Worm (Caenorhabditis elegans): Measurements from ENCODE around the gene T06E8.2.

Gene T06E8.2

ce11 chrV:10042254-10042653 is 6.0 kb upstream of the T06E8.2 start:
- no peak for TF ChIP-seq lim-6 (tag; optimal IDR thresholded peaks at IDR 0.05)
- TF ChIP-seq ceh-45 (GFP tag; IDR thresholded peaks at IDR 0.05) = no peak
- no peak for TF ChIP-seq sdc-2 (tag; optimal IDR thresholded peaks at IDR 0.05)
- no peak for TF ChIP-seq nhr-232 (tag; optimal IDR thresholded peaks at IDR 0.05)
- TF ChIP-seq C38D4.7 (GFP tag; optimal IDR thresholded peaks at IDR 0.05) = no peak
- peak; percentile 72 for TF ChIP-seq ceh-31 (tag; optimal IDR thresholded peaks at IDR 0.05)
- TF ChIP-seq unc-86 (tag; optimal IDR thresholded peaks at IDR 0.05) = no peak
- no peak for TF ChIP-seq sox-4 (tag; optimal IDR thresholded peaks at IDR 0.05)
- no peak for TF ChIP-seq ama-1 (optimal IDR thresholded peaks at IDR 0.05)
- TF ChIP-seq elt-4 (tag; optimal IDR thresholded peaks at IDR 0.05) = no peak
- no peak for TF ChIP-seq nhr-11 (tag; optimal IDR thresholded peaks at IDR 0.05)
- TF ChIP-seq unc-55 (GFP tag; optimal IDR thresholded peaks at IDR 0.05) = peak; percentile 90
- no peak for TF ChIP-seq ceh-6 (GFP tag; optimal IDR thresholded peaks at IDR 0.05)
- TF ChIP-seq fkh-10 (GFP tag; optimal IDR thresholded peaks at IDR 0.05) = no peak
- TF ChIP-seq hlh-13 (GFP tag; optimal IDR thresholded peaks at IDR 0.05) = no peak
- TF ChIP-seq lin-11 (tag; optimal IDR thresholded peaks at IDR 0.05) = no peak
- no peak for TF ChIP-seq pat-9 (tag; optimal IDR thresholded peaks at IDR 0.05)
- TF ChIP-seq ahr-1 (tag; optimal IDR thresholded peaks at IDR 0.05) = no peak
- no peak for TF ChIP-seq ceh-30 (tag; optimal IDR thresholded peaks at IDR 0.05)
- no peak for TF ChIP-seq ceh-2 (tag; optimal IDR thresholded peaks at IDR 0.05)
- TF ChIP-seq fkh-6 (tag; optimal IDR thresholded peaks at IDR 0.05) = no peak
- TF ChIP-seq dve-1 (tag; optimal IDR thresholded peaks at IDR 0.05) = peak; percentile 51
- peak; percentile 84 for TF ChIP-seq nfya-1 (tag; optimal IDR thresholded peaks at IDR 0.05)
- no peak for TF ChIP-seq ref-2 (tag; optimal IDR thresholded peaks at IDR 0.05)
- TF ChIP-seq rnt-1 (tag; optimal IDR thresholded peaks at IDR 0.05) = peak; percentile 20
- TF ChIP-seq ceh-18 (tag; optimal IDR thresholded peaks at IDR 0.05) = peak; percentile 16
- no peak for TF ChIP-seq gmeb-2 (tag; optimal IDR thresholded peaks at IDR 0.05)
- no peak for TF ChIP-seq hlh-6 (tag; optimal IDR thresholded peaks at IDR 0.05)
- TF ChIP-seq hlh-30 (tag; optimal IDR thresholded peaks at IDR 0.05; ENCODE audit: insufficient read depth) = peak; percentile 50
- TF ChIP-seq unc-3 (GFP tag; conservative IDR thresholded peaks at IDR 0.05) = no peak
- no peak for TF ChIP-seq unc-3 (tag; optimal IDR thresholded peaks at IDR 0.05)
- peak; percentile 25 for TF ChIP-seq unc-42 (tag; optimal IDR thresholded peaks at IDR 0.05)
- no peak for TF ChIP-seq C08G9.2 (tag; optimal IDR thresholded peaks at IDR 0.05)
- no peak for TF ChIP-seq ceh-22 (tag; optimal IDR thresholded peaks at IDR 0.05)
- TF ChIP-seq K09A11.1 (tag; optimal IDR thresholded peaks at IDR 0.05; ENCODE audit: insufficient read depth) = peak; percentile 4
- peak; percentile 10 for TF ChIP-seq pros-1 (tag; optimal IDR thresholded peaks at IDR 0.05)
- no peak for TF ChIP-seq Y22D7AL.16 (tag; optimal IDR thresholded peaks at IDR 0.05)
- TF ChIP-seq K02D7.2 (tag; optimal IDR thresholded peaks at IDR 0.05) = no peak
- TF ChIP-seq ceh-9 (tag; optimal IDR thresholded peaks at IDR 0.05) = no peak
- peak; percentile 32 for TF ChIP-seq pax-1 (tag; optimal IDR thresholded peaks at IDR 0.05)
- TF ChIP-seq madf-2 (tag; optimal IDR thresholded peaks at IDR 0.05) = no peak
- no peak for TF ChIP-seq elt-2 (tag; optimal IDR thresholded peaks at IDR 0.05)
- no peak for TF ChIP-seq hlh-8 (tag; optimal IDR thresholded peaks at IDR 0.05)
- no peak for TF ChIP-seq zip-5 (tag; optimal IDR thresholded peaks at IDR 0.05)
- TF ChIP-seq pha-4 (tag; optimal IDR thresholded peaks at IDR 0.05) = no peak
- no peak for TF ChIP-seq dmd-4 (tag; optimal IDR thresholded peaks at IDR 0.05; ENCODE audit: borderline replicate concordance)
- TF ChIP-seq hlh-15 (tag; optimal IDR thresholded peaks at IDR 0.05) = no peak
- no peak for TF ChIP-seq pha-2 (tag; optimal IDR thresholded peaks at IDR 0.05)
- no peak for TF ChIP-seq ceh-19 (GFP tag; optimal IDR thresholded peaks at IDR 0.05)
- TF ChIP-seq che-1 (tag; optimal IDR thresholded peaks at IDR 0.05) = no peak
- TF ChIP-seq syd-9 (tag; optimal IDR thresholded peaks at IDR 0.05) = no peak
- no peak for TF ChIP-seq ceh-24 (tag; optimal IDR thresholded peaks at IDR 0.05)
- no peak for TF ChIP-seq sox-2 (GFP tag; IDR thresholded peaks at IDR 0.05)
- TF ChIP-seq ceh-14 (tag; optimal IDR thresholded peaks at IDR 0.05) = no peak
- no peak for TF ChIP-seq tbx-7 (tag; optimal IDR thresholded peaks at IDR 0.05)

All from whole organism, late embryonic.